Worm (Caenorhabditis elegans) whole organism, L1 larva: ENCODE measurements around the gene Y53C12A.8.

Experiments
- ama-1 ChIP-seq: fragments of 150-350 bp; optimal IDR thresholded peaks from 2 replicates; lab custom pipeline; 2014
- ceh-82 ChIP-seq, 3 experiments: fragments of 150-350 bp in 1 of 3; sonication (generic microtip) in 2 of 3; optimal IDR thresholded peaks; 2 replicates each; lab custom pipeline; 2014 to 2017; ENCODE audit warnings: missing biosample characterization in 3 of 3, missing genetic modification characterization in 3 of 3
- ceh-88 ChIP-seq: fragments of 200-800 bp; sonication (Bioruptor generic); IDR thresholded peaks from 2 replicates; pipeline ENCODE4 v1.3.6; 2022; ENCODE audit warnings: missing genetic modification characterization, missing compliant biosample characterization
- efl-1 ChIP-seq, 4 experiments: fragments of 150-350 bp; optimal IDR thresholded peaks in 3 of 4; peaks in 1 of 4; 1 replicate in 1 of 4; 2 replicates in 3 of 4; lab custom pipeline; 2014; ENCODE audit warnings: missing biosample characterization in 2 of 4, missing genetic modification characterization in 2 of 4, missing genetic modification reagents in 2 of 4
- lin-15B ChIP-seq: fragments of 150-350 bp; sonication (generic microtip); optimal IDR thresholded peaks from 3 replicates; lab custom pipeline; 2014; ENCODE audit warnings: missing biosample characterization, missing genetic modification characterization
- lin-35 ChIP-seq, 2 experiments: fragments of 150-350 bp; optimal IDR thresholded peaks; 2 replicates each; lab custom pipeline; 2014; ENCODE audit warnings: missing biosample characterization in 2 of 2, missing genetic modification characterization in 2 of 2, missing genetic modification reagents in 2 of 2
- lir-3 ChIP-seq: sonication (generic microtip); optimal IDR thresholded peaks from 2 replicates; lab custom pipeline; 2016; ENCODE audit warnings: mild to moderate bottlenecking, missing genetic modification characterization, moderate library complexity, missing compliant biosample characterization; ENCODE audit not compliant: poor library complexity
- nhr-12 ChIP-seq: sonication (generic microtip); optimal IDR thresholded peaks from 2 replicates; lab custom pipeline; 2017; ENCODE audit warnings: missing biosample characterization, missing genetic modification characterization
- nhr-19 ChIP-seq: fragments of 200-800 bp; sonication (Bioruptor generic); conservative IDR thresholded peaks from 2 replicates; pipeline ENCODE4 v1.3.6; 2022; ENCODE audit warnings: missing genetic modification characterization, missing compliant biosample characterization
- nhr-28 ChIP-seq: fragments of 150-350 bp; optimal IDR thresholded peaks from 2 replicates; lab custom pipeline; 2014; ENCODE audit warnings: missing biosample characterization, missing genetic modification characterization
- unc-62 ChIP-seq: fragments of 150-350 bp; optimal IDR thresholded peaks from 2 replicates; lab custom pipeline; 2014; ENCODE audit warnings: missing biosample characterization, missing genetic modification reagents, missing genetic modification characterization

DNA sequence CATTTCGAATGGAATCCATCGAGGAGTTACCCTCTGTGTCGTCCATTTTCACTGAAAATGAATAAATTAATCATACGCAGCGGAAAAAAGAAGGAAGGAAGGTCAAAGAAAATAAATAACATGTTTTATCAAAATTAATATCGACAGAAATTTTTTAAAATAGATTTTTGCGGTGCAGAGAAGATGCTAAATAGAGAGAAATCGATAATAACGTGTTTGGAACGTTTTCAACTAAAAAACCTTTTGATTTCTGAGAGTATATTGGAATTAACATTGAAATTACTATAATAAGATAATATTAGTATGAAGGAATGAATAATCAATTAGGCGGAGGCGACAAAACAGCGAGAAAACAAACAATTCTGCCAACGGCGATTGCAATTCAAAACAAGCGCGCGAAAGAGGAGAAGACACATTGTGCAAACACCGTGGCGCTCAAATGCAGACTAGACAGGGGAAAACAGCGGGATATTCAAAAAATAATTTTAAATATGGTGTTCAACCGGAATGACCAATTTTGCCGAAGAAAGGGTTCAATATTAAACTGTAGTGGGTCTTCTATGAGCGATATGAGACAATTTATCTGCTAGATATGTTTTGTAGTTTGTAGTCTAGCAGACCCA, 16.3 kb upstream of the Y53C12A.8 start, which contains the start of gene wee-1.3:
- no peak for TF ChIP-seq nhr-28
- TF ChIP-seq unc-62 (GFP tag; lab: Kevin White, UChicago): no peak
- TF ChIP-seq lir-3 (tag; lab: Kevin White, UChicago): peak; percentile 58
- no peak for TF ChIP-seq ama-1 (lab: Kevin White, UChicago)
- peak; percentile 99 to 100 for TF ChIP-seq lin-35 (GFP tag; optimal IDR thresholded peaks at IDR 0.05; lab: Kevin White, UChicago)
- peak; percentile 66 to 89 (median 69) for TF ChIP-seq ceh-82 (tag; optimal IDR thresholded peaks at IDR 0.05; lab: Kevin White, UChicago)
- peak; percentile 73 for TF ChIP-seq lin-15B (tag; lab: Kevin White, UChicago)
- peak; percentile 97 to 99 for TF ChIP-seq efl-1 (optimal IDR thresholded peaks at IDR 0.05; lab: Kevin White, UChicago)
- TF ChIP-seq efl-1 (GFP tag; optimal IDR thresholded peaks at IDR 0.05 in 1 of 2; lab: Kevin White, UChicago): peak; percentile 99 to 100
- TF ChIP-seq ceh-88 (GFP tag; lab: Robert Waterston, UW): no peak
- no peak for TF ChIP-seq nhr-12 (tag; lab: Kevin White, UChicago)
- TF ChIP-seq nhr-19: peak; percentile 79
